Worm (Caenorhabditis elegans): ENCODE measurements around the gene tofu-1.

The tofu-1 gene

ce11 chrV:9978425-9978824 is 2.5 kb upstream of the tofu-1 start (continued):
- TF ChIP-seq vab-15 (tag; optimal IDR thresholded peaks at IDR 0.05) (no peak), fkh-4 (tag; optimal IDR thresholded peaks at IDR 0.05; ENCODE audit: borderline replicate concordance) (no peak), nhr-76 (tag; optimal IDR thresholded peaks at IDR 0.05) (no peak), hlh-17 (GFP tag; optimal IDR thresholded peaks at IDR 0.05; ENCODE audit: borderline replicate concordance) (no peak), nhr-85 (tag) (no peak), ceh-63 (GFP tag; optimal IDR thresholded peaks at IDR 0.05) (no peak), ztf-4 (tag; optimal IDR thresholded peaks at IDR 0.05) (no peak), lin-13 (GFP tag; optimal IDR thresholded peaks at IDR 0.05) (no peak), nhr-84 (tag; optimal IDR thresholded peaks at IDR 0.05) (no peak), ceh-90 (tag; optimal IDR thresholded peaks at IDR 0.05) (no peak), nhr-19 (GFP tag; conservative IDR thresholded peaks at IDR 0.05) (no peak), C04F5.9 (tag; optimal IDR thresholded peaks at IDR 0.05) (no peak), snpc-4 (tag; optimal IDR thresholded peaks at IDR 0.05) (no peak), lin-14 (GFP tag; optimal IDR thresholded peaks at IDR 0.05) (peak; percentile 83), hpl-2 (GFP tag; optimal IDR thresholded peaks at IDR 0.05) (no peak), fos-1 (tag; optimal IDR thresholded peaks at IDR 0.05) (no peak), nhr-12 (tag; optimal IDR thresholded peaks at IDR 0.05) (no peak), elt-2 (tag; optimal IDR thresholded peaks at IDR 0.05) (no peak), egl-27 (tag; optimal IDR thresholded peaks at IDR 0.05) (no peak), ceh-8 (GFP tag; optimal IDR thresholded peaks at IDR 0.05) (no peak), Y116A8C.19 (tag; optimal IDR thresholded peaks at IDR 0.05; ENCODE audit: borderline replicate concordance) (no peak), ama-1 (optimal IDR thresholded peaks at IDR 0.05) (no peak), unc-30 (tag; optimal IDR thresholded peaks at IDR 0.05) (no peak), fkh-10 (GFP tag; optimal IDR thresholded peaks at IDR 0.05) (peak; percentile 32), lsy-2 (tag; optimal IDR thresholded peaks at IDR 0.05) (peak in 1 of 2 experiments; percentile 9), mep-1 (tag; optimal IDR thresholded peaks at IDR 0.05) (peak; percentile 26), unc-86 (tag; optimal IDR thresholded peaks at IDR 0.05) (peak; percentile 33), egl-13 (tag; optimal IDR thresholded peaks at IDR 0.05) (no peak), ceh-88 (GFP tag; IDR thresholded peaks at IDR 0.05) (no peak), C34B4.2 (tag; optimal IDR thresholded peaks at IDR 0.05) (no peak), tlp-1 (tag; optimal IDR thresholded peaks at IDR 0.05) (no peak), zip-4 (GFP tag; optimal IDR thresholded peaks at IDR 0.05) (no peak), ceh-82 (tag; optimal IDR thresholded peaks at IDR 0.05) (peak in 1 of 3 experiments; percentile 51), xbp-1 (tag; optimal IDR thresholded peaks at IDR 0.05) (no peak), ets-5 (GFP tag; IDR thresholded peaks at IDR 0.05) (no peak), hlh-4 (tag; optimal IDR thresholded peaks at IDR 0.05) (no peak), nhr-28 (tag; optimal IDR thresholded peaks at IDR 0.05) (no peak), nhr-237 (tag; optimal IDR thresholded peaks at IDR 0.05) (no peak), zag-1 (tag; optimal IDR thresholded peaks at IDR 0.05) (no peak), unc-62 (GFP tag; optimal IDR thresholded peaks at IDR 0.05) (no peak), efl-3 (GFP tag; optimal IDR thresholded peaks at IDR 0.05) (no peak), nhr-47 (tag; optimal IDR thresholded peaks at IDR 0.05) (peak; percentile 12)

ce11 chrV:9982568-9982967 is 1.6 kb downstream of the tofu-1 start, which contains the start of gene C27H6.9:
TSS of gene C27H6.9 (plus strand) at chrV:9982868.
- TF ChIP-seq rnt-1 (tag; optimal IDR thresholded peaks at IDR 0.05) (no peak), hlh-17 (GFP tag; optimal IDR thresholded peaks at IDR 0.05; ENCODE audit: borderline replicate concordance) (no peak), C34B4.2 (tag; optimal IDR thresholded peaks at IDR 0.05) (no peak), sup-37 (GFP tag; optimal IDR thresholded peaks at IDR 0.05) (no peak), isw-1 (GFP tag; IDR thresholded peaks at IDR 0.05) (no peak), pag-3 (tag; optimal IDR thresholded peaks at IDR 0.05; ENCODE audit: borderline replicate concordance, insufficient read depth) (no peak), unc-30 (tag; optimal IDR thresholded peaks at IDR 0.05) (no peak), blmp-1 (tag; optimal IDR thresholded peaks at IDR 0.05) (no peak), ztf-11 (tag; optimal IDR thresholded peaks at IDR 0.05) (no peak), elt-2 (tag; optimal IDR thresholded peaks at IDR 0.05) (no peak), lin-13 (GFP tag; optimal IDR thresholded peaks at IDR 0.05) (no peak), tbx-2 (tag; optimal IDR thresholded peaks at IDR 0.05) (no peak), swsn-7 (tag; optimal IDR thresholded peaks at IDR 0.05) (no peak), zag-1 (tag; optimal IDR thresholded peaks at IDR 0.05) (no peak), lsy-2 (tag; optimal IDR thresholded peaks at IDR 0.05) (no peak), lin-14 (GFP tag; optimal IDR thresholded peaks at IDR 0.05) (no peak)

All from whole organism, L1 larva.